Fruit fly (Drosophila melanogaster) whole organism, adult: ENCODE results near the gene CG17237.

Experiments
- CG14711 ChIP-seq: fragments of 200-800 bp; sonication (Bioruptor generic); optimal IDR thresholded peaks from 2 replicates; lab custom pipeline; 2018; ENCODE audit warnings: missing biosample characterization, mild to moderate bottlenecking, missing genetic modification characterization, moderate library complexity
- CG1620 ChIP-seq: fragments of 200-800 bp; sonication (Bioruptor generic); optimal IDR thresholded peaks from 2 replicates; lab custom pipeline; 2016; ENCODE audit warnings: missing biosample characterization, missing genetic modification characterization
- CG33017 ChIP-seq: fragments of 200-800 bp; sonication (Bioruptor generic); optimal IDR thresholded peaks from 2 replicates; lab custom pipeline; 2018; ENCODE audit warnings: missing biosample characterization, mild to moderate bottlenecking, missing genetic modification characterization, moderate library complexity
- CG7045 ChIP-seq: fragments of 200-800 bp; sonication (Bioruptor generic); optimal IDR thresholded peaks from 2 replicates; lab custom pipeline; 2017; ENCODE audit warnings: missing biosample characterization, mild to moderate bottlenecking, missing genetic modification characterization
- Crg-1 ChIP-seq: fragments of 200-800 bp; sonication (Bioruptor generic); optimal IDR thresholded peaks from 2 replicates; lab custom pipeline; 2016; ENCODE audit warnings: missing biosample characterization, missing genetic modification characterization
- Hr96 ChIP-seq: fragments of 200-800 bp; sonication (Bioruptor generic); optimal IDR thresholded peaks from 2 replicates; lab custom pipeline; 2016; ENCODE audit warnings: missing biosample characterization, missing genetic modification characterization
- bab1 ChIP-seq: fragments of 200-800 bp; sonication (Bioruptor generic); optimal IDR thresholded peaks from 3 replicates; lab custom pipeline; 2019; ENCODE audit warnings: missing biosample characterization, mild to moderate bottlenecking, missing genetic modification characterization, moderate library complexity
- cic ChIP-seq: fragments of 200-800 bp; sonication (Bioruptor generic); optimal IDR thresholded peaks from 2 replicates; lab custom pipeline; 2017; ENCODE audit warnings: missing biosample characterization, mild to moderate bottlenecking, missing genetic modification characterization, moderate library complexity
- cnc ChIP-seq, 2 experiments: fragments of >200 bp; optimal IDR thresholded peaks; 2 replicates each; lab custom pipeline; 2017
- kay ChIP-seq: fragments of 200-800 bp; sonication (Bioruptor generic); peaks from one replicate; lab custom pipeline; 2016; ENCODE audit warnings: missing biosample characterization, missing genetic modification characterization, borderline replicate concordance
- pad ChIP-seq: fragments of 200-800 bp; sonication (Bioruptor generic); optimal IDR thresholded peaks from 3 replicates; lab custom pipeline; 2017; ENCODE audit warnings: missing biosample characterization, missing genetic modification characterization, mild to moderate bottlenecking, moderate library complexity, missing genetic modification reagents
- tj ChIP-seq: fragments of 200-800 bp; sonication (Bioruptor generic); optimal IDR thresholded peaks from 3 replicates; lab custom pipeline; 2017; ENCODE audit warnings: missing biosample characterization, mild to moderate bottlenecking, missing genetic modification characterization, moderate library complexity

DNA sequence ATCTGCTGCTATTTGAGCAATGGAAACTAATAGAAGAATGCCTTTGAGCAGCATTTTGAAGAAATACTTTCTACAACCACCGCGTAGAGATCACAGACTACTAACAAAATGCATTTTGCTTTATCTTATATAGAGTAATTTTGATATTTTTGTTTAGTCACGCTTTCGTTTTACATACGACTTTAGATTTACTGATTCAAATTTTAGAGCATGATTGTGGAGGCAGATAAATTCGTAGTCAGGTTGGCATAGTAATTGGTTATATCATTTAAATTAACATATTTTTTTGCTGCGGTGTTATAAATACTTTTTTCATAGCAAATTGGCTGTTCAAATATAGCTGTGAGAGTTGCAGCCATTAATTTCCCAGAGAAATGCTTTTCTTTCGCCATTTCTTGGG lies 20.2 kb downstream of the CG17237 start, which contains the start of gene CG17242:
- no peak for TF ChIP-seq Hr96 (GFP tag; lab: Kevin White, UChicago)
- no peak for TF ChIP-seq CG14711 (tag; lab: Kevin White, UChicago)
- no peak for TF ChIP-seq CG1620
- TF ChIP-seq pad = no peak
- TF ChIP-seq bab1 (GFP tag; lab: Kevin White, UChicago) = no peak
- TF ChIP-seq kay = no peak
- TF ChIP-seq CG33017 (tag; lab: Kevin White, UChicago) = no peak
- no peak for TF ChIP-seq tj
- TF ChIP-seq cnc (optimal IDR thresholded peaks at IDR 0.05; lab: Kevin White, UChicago) = no peak
- TF ChIP-seq Crg-1 (GFP tag; lab: Kevin White, UChicago) = no peak
- no peak for TF ChIP-seq CG7045 (GFP tag; lab: Kevin White, UChicago)
- TF ChIP-seq cic (GFP tag; lab: Kevin White, UChicago) = no peak
